Fruit fly (Drosophila melanogaster) whole organism, wandering third instar larva: ENCODE results near the gene CG43249.

Experiments
- CG32264 ChIP-seq: fragments of 200-800 bp; sonication (Bioruptor generic); optimal IDR thresholded peaks from 2 replicates; lab custom pipeline; 2016; ENCODE audit warnings: missing biosample characterization, missing genetic modification characterization
- CG9705 ChIP-seq: fragments of 200-800 bp; sonication (Bioruptor generic); optimal IDR thresholded peaks from 2 replicates; lab custom pipeline; 2018; ENCODE audit warnings: missing biosample characterization, mild to moderate bottlenecking, missing genetic modification characterization
- CrebA ChIP-seq: fragments of 200-800 bp; sonication (Bioruptor generic); optimal IDR thresholded peaks from 2 replicates; lab custom pipeline; 2016; ENCODE audit warnings: missing biosample characterization, mild to moderate bottlenecking, missing genetic modification characterization, borderline replicate concordance
- Dfd ChIP-seq: fragments of >200 bp; optimal IDR thresholded peaks from 2 replicates; lab custom pipeline; 2017; ENCODE audit warnings: missing biosample characterization, missing genetic modification characterization
- Dif ChIP-seq: fragments of 200-275, 200-300 bp; sonication (Bioruptor generic); optimal IDR thresholded peaks from 2 replicates; lab custom pipeline; 2018; ENCODE audit warnings: missing biosample characterization, missing genetic modification characterization; ENCODE audit not compliant: partially characterized antibody
- GATAd ChIP-seq: sonication (Bioruptor generic); optimal IDR thresholded peaks from 2 replicates; lab custom pipeline; 2016; ENCODE audit warnings: missing biosample characterization, missing genetic modification characterization
- HLH106 ChIP-seq: fragments of 200-800 bp; optimal IDR thresholded peaks from 3 replicates; lab custom pipeline; 2019; ENCODE audit warnings: missing biosample characterization, mild to moderate bottlenecking, missing genetic modification characterization, moderate library complexity
- Hnf4 ChIP-seq: fragments of 200-800 bp; sonication (Bioruptor generic); optimal IDR thresholded peaks from 2 replicates; lab custom pipeline; 2016; ENCODE audit warnings: missing biosample characterization, mild to moderate bottlenecking, missing genetic modification characterization
- Hr78 ChIP-seq: fragments of >200 bp; optimal IDR thresholded peaks from 2 replicates; lab custom pipeline; 2017; ENCODE audit warnings: missing biosample characterization, missing genetic modification characterization
- Hr83 ChIP-seq: fragments of 200-300 bp; sonication (Bioruptor generic); optimal IDR thresholded peaks from 2 replicates; lab custom pipeline; 2016; ENCODE audit warnings: missing biosample characterization, mild to moderate bottlenecking, missing genetic modification characterization, moderate library complexity; ENCODE audit not compliant: poor library complexity, severe bottlenecking
- Jra ChIP-seq: sonication (Bioruptor generic); optimal IDR thresholded peaks from 2 replicates; lab custom pipeline; 2016; ENCODE audit warnings: missing biosample characterization, missing genetic modification characterization
- Myc ChIP-seq: fragments of >200 bp; optimal IDR thresholded peaks from 2 replicates; lab custom pipeline; 2017
- N ChIP-seq: fragments of >200 bp; optimal IDR thresholded peaks from 2 replicates; lab custom pipeline; 2018; ENCODE audit warnings: missing biosample characterization, missing external identifiers, missing genetic modification characterization
- Rel ChIP-seq, 2 experiments: fragments of 200-800 bp; sonication (Bioruptor generic) in 1 of 2; optimal IDR thresholded peaks; 2 replicates in 1 of 2; 3 replicates in 1 of 2; lab custom pipeline; 2016 to 2019; ENCODE audit warnings: mild to moderate bottlenecking in 2 of 2, missing biosample characterization in 2 of 2, missing genetic modification characterization in 2 of 2, moderate library complexity in 1 of 2
- Vsx2 ChIP-seq: fragments of 200-300, 225-300 bp; sonication (Bioruptor generic); optimal IDR thresholded peaks from 2 replicates; lab custom pipeline; 2018; ENCODE audit warnings: missing biosample characterization, missing genetic modification characterization; ENCODE audit not compliant: partially characterized antibody
- br ChIP-seq: fragments of 200-800 bp; sonication (Bioruptor generic); optimal IDR thresholded peaks from 2 replicates; lab custom pipeline; 2016; ENCODE audit warnings: missing biosample characterization, missing genetic modification characterization
- brk ChIP-seq: fragments of 200-800 bp; sonication (Bioruptor generic); optimal IDR thresholded peaks from 2 replicates; lab custom pipeline; 2016; ENCODE audit warnings: missing biosample characterization, mild to moderate bottlenecking, missing genetic modification characterization
- dl ChIP-seq, 2 experiments: fragments of 175-275, 200-275 bp in 1 of 2; fragments of 200-275 bp in 1 of 2; sonication (Bioruptor generic); optimal IDR thresholded peaks; lab custom pipeline; 2018; ENCODE audit warnings: mild to moderate bottlenecking in 2 of 2, missing biosample characterization in 2 of 2, missing genetic modification characterization in 2 of 2, moderate library complexity in 2 of 2; ENCODE audit not compliant: partially characterized antibody in 2 of 2, insufficient read depth in 1 of 2
- dmrt93B ChIP-seq: fragments of 200-800 bp; sonication (Bioruptor generic); optimal IDR thresholded peaks from 2 replicates; lab custom pipeline; 2018; ENCODE audit warnings: missing biosample characterization, mild to moderate bottlenecking, missing genetic modification characterization
- dsf ChIP-seq: sonication (Bioruptor generic); optimal IDR thresholded peaks from 2 replicates; lab custom pipeline; 2016; ENCODE audit warnings: missing biosample characterization, missing genetic modification characterization, borderline replicate concordance
- ey ChIP-seq: fragments of 200-800 bp; sonication (Bioruptor generic); optimal IDR thresholded peaks from 2 replicates; lab custom pipeline; 2016; ENCODE audit warnings: missing biosample characterization, missing genetic modification characterization
- foxo ChIP-seq, 2 experiments: fragments of 200-800 bp; sonication (Bioruptor generic); optimal IDR thresholded peaks; 2 replicates in 1 of 2; 3 replicates in 1 of 2; lab custom pipeline; 2016 to 2017; ENCODE audit warnings: missing biosample characterization in 2 of 2, missing genetic modification characterization in 2 of 2
- fru ChIP-seq: fragments of 200-800 bp; sonication (Bioruptor generic); optimal IDR thresholded peaks from 3 replicates; lab custom pipeline; 2016; ENCODE audit warnings: missing biosample characterization, mild to moderate bottlenecking, missing genetic modification characterization
- h ChIP-seq: fragments of 200-800 bp; sonication (Bioruptor generic); optimal IDR thresholded peaks from 3 replicates; lab custom pipeline; 2016; ENCODE audit warnings: missing biosample characterization, mild to moderate bottlenecking, missing genetic modification characterization
- pan ChIP-seq: fragments of >200 bp; optimal IDR thresholded peaks from 2 replicates; lab custom pipeline; 2017
- rgr ChIP-seq: fragments of 200-800 bp; sonication (Bioruptor generic); optimal IDR thresholded peaks from 3 replicates; lab custom pipeline; 2016; ENCODE audit warnings: missing biosample characterization, mild to moderate bottlenecking, missing genetic modification characterization
- sv ChIP-seq: fragments of 200-800 bp; sonication (Bioruptor generic); optimal IDR thresholded peaks from 3 replicates; lab custom pipeline; 2016; ENCODE audit warnings: missing biosample characterization, missing genetic modification characterization
- tai ChIP-seq: sonication (Bioruptor generic); optimal IDR thresholded peaks from 2 replicates; lab custom pipeline; 2016; ENCODE audit warnings: missing biosample characterization, missing genetic modification characterization
- usp ChIP-seq: fragments of >200 bp; optimal IDR thresholded peaks from 2 replicates; lab custom pipeline; 2017; ENCODE audit warnings: missing biosample characterization, missing genetic modification characterization

Gene CG43249

DNA sequence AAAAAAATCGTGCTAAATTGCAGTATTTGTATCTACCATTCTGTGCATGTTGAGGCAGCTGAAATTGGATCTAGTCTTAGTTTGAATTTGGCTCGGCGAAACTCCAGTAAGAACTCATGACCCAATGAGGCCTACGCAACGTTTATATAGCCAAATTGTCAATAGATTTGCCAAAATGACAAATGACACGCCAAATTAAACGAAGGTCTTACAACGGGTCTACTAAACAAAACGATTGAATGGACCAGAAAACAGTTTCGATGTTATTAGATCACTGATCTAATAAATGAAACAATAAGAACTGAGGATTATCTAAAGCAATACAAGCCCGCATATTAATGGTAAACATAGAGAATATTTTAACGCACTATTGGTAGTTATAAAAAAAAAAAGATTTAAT, 17.1 kb downstream of the CG43249 start, which contains the start of gene CG42718:
Gene CG42718, minus strand, starts transcription at position 101 of the 400 bp plus-strand sequence.
- no peak for TF ChIP-seq Hr83 (GFP tag; lab: Kevin White, UChicago)
- no peak for TF ChIP-seq CrebA (GFP tag; lab: Kevin White, UChicago)
- no peak for TF ChIP-seq fru (GFP tag; lab: Kevin White, UChicago)
- no peak for TF ChIP-seq brk (GFP tag; lab: Kevin White, UChicago)
- no peak for TF ChIP-seq pan (lab: Kevin White, UChicago)
- no peak for TF ChIP-seq N (GFP tag; lab: Kevin White, UChicago)
- TF ChIP-seq usp: no peak
- no peak for TF ChIP-seq dl (GFP tag; optimal IDR thresholded peaks at IDR 0.05; lab: Kevin White, UChicago; ENCODE audit: insufficient read depth in 1 of 2, partially characterized antibody in 2 of 2)
- TF ChIP-seq Rel (GFP tag; optimal IDR thresholded peaks at IDR 0.05; lab: Kevin White, UChicago): no peak
- TF ChIP-seq Rel (tag; optimal IDR thresholded peaks at IDR 0.05; lab: Kevin White, UChicago): no peak
- no peak for TF ChIP-seq Dif (GFP tag; lab: Kevin White, UChicago)
- TF ChIP-seq Jra (GFP tag; lab: Kevin White, UChicago): no peak
- no peak for TF ChIP-seq foxo (GFP tag; optimal IDR thresholded peaks at IDR 0.05; lab: Kevin White, UChicago)
- TF ChIP-seq dsf: no peak
- no peak for TF ChIP-seq CG9705 (GFP tag; lab: Kevin White, UChicago)
- no peak for TF ChIP-seq ey (GFP tag; lab: Kevin White, UChicago)
- TF ChIP-seq GATAd (GFP tag; lab: Kevin White, UChicago): no peak
- TF ChIP-seq HLH106 (tag; lab: Kevin White, UChicago): no peak

DNA sequence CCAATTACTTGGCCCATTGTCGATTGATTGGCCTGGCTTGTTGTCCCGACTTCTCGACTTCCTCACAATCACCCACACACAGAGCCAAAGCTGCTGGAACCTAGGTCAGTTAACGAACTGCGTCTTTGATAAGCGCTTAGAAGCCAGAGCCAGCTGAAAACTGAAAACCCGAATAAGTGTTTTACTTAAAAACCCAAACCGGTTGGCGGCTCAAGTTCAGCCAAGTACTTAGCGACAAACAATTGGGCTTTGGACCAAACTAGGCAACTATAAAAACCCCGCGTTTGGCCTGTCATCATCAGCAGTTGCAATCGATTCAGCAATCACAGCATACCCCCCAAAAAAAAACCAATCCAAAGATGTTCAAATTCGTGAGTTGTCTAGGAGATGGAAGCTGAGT, 19.3 kb downstream of the CG43249 start, which contains the start of gene CG13059:
Gene CG13059, plus strand, starts transcription at position 301 of the 400 bp plus-strand sequence.
- TF ChIP-seq pan (lab: Kevin White, UChicago) (no peak), CG32264 (GFP tag; lab: Kevin White, UChicago) (no peak), dmrt93B (GFP tag; lab: Kevin White, UChicago) (no peak), Dfd (GFP tag; lab: Kevin White, UChicago) (no peak), Myc (lab: Kevin White, UChicago) (no peak), rgr (GFP tag; lab: Kevin White, UChicago) (no peak), N (GFP tag; lab: Kevin White, UChicago) (no peak), ey (GFP tag; lab: Kevin White, UChicago) (no peak), brk (GFP tag; lab: Kevin White, UChicago) (no peak), dl (GFP tag; optimal IDR thresholded peaks at IDR 0.05; lab: Kevin White, UChicago; ENCODE audit: insufficient read depth in 1 of 2, partially characterized antibody in 2 of 2) (no peak), Vsx2 (no peak), CG9705 (GFP tag; lab: Kevin White, UChicago) (no peak), tai (GFP tag; lab: Kevin White, UChicago) (no peak), Hnf4 (GFP tag; lab: Kevin White, UChicago) (no peak), Hr78 (no peak), Hr83 (GFP tag; lab: Kevin White, UChicago) (no peak)
- TF ChIP-seq, all 38 proteins: peak for 0

DNA sequence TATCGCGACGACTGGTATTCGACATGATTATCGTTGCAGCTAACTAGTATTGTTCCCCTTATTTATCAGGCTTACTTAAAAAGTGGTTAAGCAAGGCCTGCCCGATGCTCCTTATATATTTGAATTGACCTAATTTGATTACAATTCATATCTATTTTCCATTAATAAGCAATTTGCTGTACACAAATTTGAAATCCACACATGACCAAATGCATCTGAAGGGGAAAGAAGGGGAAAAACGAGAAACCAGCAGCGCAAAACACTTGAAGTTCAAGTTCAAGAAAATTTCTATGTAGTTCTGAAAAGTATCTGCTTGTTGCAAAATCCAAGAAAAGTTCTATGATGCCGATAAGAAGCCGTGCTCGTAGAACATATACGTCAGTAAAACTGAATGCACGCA, 22.6 kb downstream of the CG43249 start, which contains the start of the genes CG13040 and CG13039:
Gene CG13040, minus strand, starts transcription at position 101 of the 400 bp plus-strand sequence.
Gene CG13039, minus strand, starts transcription at position 106 of the 400 bp plus-strand sequence.
- TF ChIP-seq dsf: no peak
- no peak for TF ChIP-seq N (GFP tag; lab: Kevin White, UChicago)
- TF ChIP-seq h (GFP tag; lab: Kevin White, UChicago): no peak
- TF ChIP-seq fru (GFP tag; lab: Kevin White, UChicago): no peak
- no peak for TF ChIP-seq Jra (GFP tag; lab: Kevin White, UChicago)
- no peak for TF ChIP-seq tai (GFP tag; lab: Kevin White, UChicago)
- TF ChIP-seq ey (GFP tag; lab: Kevin White, UChicago): no peak
- TF ChIP-seq sv (GFP tag; lab: Kevin White, UChicago): no peak
- no peak for TF ChIP-seq Dfd (GFP tag; lab: Kevin White, UChicago)
- no peak for TF ChIP-seq Myc (lab: Kevin White, UChicago)
- TF ChIP-seq CG32264 (GFP tag; lab: Kevin White, UChicago): no peak
- no peak for TF ChIP-seq br (GFP tag; lab: Kevin White, UChicago)
- TF ChIP-seq pan (lab: Kevin White, UChicago): no peak

DNA sequence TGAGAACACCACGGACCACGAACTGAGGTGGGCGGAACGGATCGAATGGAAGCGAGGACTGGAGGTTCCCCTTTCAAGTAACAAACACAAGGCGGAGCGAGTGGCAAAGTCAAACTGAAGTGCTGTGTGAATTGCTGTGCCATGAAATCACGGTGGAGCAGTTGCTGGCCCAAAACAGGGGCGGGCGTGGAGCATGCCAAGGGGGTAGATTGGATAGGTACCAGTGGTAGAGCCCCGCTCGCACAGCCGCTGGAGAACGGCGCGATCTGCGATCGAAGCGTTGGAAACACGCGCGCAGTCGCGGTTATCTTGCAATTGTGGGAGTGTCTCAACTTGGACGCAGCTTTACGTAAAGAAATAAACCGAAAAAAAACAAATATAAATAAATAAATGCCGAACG, 23.7 kb downstream of the CG43249 start, which contains the start of gene CG13038:
Gene CG13038, minus strand, starts transcription at position 118 of the 400 bp plus-strand sequence.
- peak; percentile 7 for TF ChIP-seq fru (GFP tag; lab: Kevin White, UChicago)
- peak; percentile 8 for TF ChIP-seq h (GFP tag; lab: Kevin White, UChicago)
- TF ChIP-seq sv (GFP tag; lab: Kevin White, UChicago): no peak
- TF ChIP-seq HLH106 (tag; lab: Kevin White, UChicago): no peak
- TF ChIP-seq usp: no peak
- no peak for TF ChIP-seq GATAd (GFP tag; lab: Kevin White, UChicago)
- no peak for TF ChIP-seq Dfd (GFP tag; lab: Kevin White, UChicago)
- no peak for TF ChIP-seq Jra (GFP tag; lab: Kevin White, UChicago)
